Fruit fly (Drosophila melanogaster) whole organism: ENCODE data around the gene Ziz.

Source experiments
- CG8478 ChIP-seq: fragments of >200 bp; optimal IDR thresholded peaks from 2 replicates; lab custom pipeline; 2018; ENCODE audit warnings: inconsistent platforms
- Dll ChIP-seq: fragments of >200 bp; optimal IDR thresholded peaks from 2 replicates; lab custom pipeline; 2017
- EcR ChIP-seq, 2 experiments: fragments of >200 bp; optimal IDR thresholded peaks; 2 replicates each; lab custom pipeline; 2017; ENCODE audit warnings: missing biosample characterization in 2 of 2, missing genetic modification characterization in 2 of 2, missing genetic modification reagents in 2 of 2
- pan ChIP-seq: fragments of >200 bp; optimal IDR thresholded peaks from 2 replicates; lab custom pipeline; 2017
- psq ChIP-seq: fragments of >200 bp; optimal IDR thresholded peaks from 2 replicates; lab custom pipeline; 2017

DNA sequence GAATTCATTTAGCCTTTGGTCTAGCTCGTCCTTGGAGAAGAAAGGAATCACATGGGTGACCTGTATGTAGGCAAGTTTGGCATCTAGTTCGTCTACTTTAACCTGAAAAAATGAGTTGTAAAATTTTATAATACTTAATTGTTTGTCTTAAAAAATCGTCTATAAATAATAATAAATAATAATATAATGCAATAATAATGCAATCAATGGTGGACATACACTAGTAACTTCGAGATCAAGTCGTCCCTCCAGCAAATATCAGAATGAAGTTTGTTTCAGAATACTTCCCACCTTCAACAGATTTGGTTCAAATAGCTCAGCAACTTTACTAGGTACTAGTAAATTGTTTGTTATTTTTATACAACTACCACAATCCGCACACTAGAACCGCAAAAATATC is 21.7 kb downstream of the Ziz start, which contains the start of gene CG6441:
- TF ChIP-seq pan (lab: Kevin White, UChicago), result no peak
- TF ChIP-seq EcR (GFP tag; optimal IDR thresholded peaks at IDR 0.05; lab: Kevin White, UChicago), result no peak
- no peak for TF ChIP-seq Dll (lab: Kevin White, UChicago)
- TF ChIP-seq CG8478 (lab: Kevin White, UChicago), result no peak
- no peak for TF ChIP-seq psq
